Fruit fly (Drosophila melanogaster): ENCODE results near the gene Kap-alpha3.

Kap-alpha3 gene

DNA sequence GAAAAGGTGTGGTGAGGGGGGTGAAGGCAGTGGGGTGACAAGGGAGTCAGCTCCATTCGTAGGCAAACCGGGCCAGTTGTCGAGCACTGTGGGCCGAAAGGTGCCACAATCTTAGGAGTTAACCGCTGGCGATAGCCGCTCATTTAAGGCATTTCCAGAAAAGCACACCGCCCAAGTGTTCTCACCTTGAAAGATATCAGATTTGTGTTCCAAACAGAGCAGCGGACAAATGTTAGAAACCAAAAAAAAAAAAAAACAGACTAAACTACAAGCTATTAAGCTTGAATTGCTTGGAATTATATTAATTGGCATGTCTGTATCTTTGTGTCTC, 16.7 kb upstream of the Kap-alpha3 start (continued):
- TF ChIP-seq CG7368 (GFP tag; optimal IDR thresholded peaks at IDR 0.05) (no peak), CG32006 (GFP tag; optimal IDR thresholded peaks at IDR 0.05) (peak; percentile 82), CG9139 (GFP tag; optimal IDR thresholded peaks at IDR 0.05) (no peak), CG6792 (GFP tag; optimal IDR thresholded peaks at IDR 0.05) (peak; percentile 27), esn (GFP tag; optimal IDR thresholded peaks at IDR 0.05) (no peak), fd85E (GFP tag; optimal IDR thresholded peaks at IDR 0.05) (no peak), Ets21C (GFP tag; optimal IDR thresholded peaks at IDR 0.05) (no peak)

DNA sequence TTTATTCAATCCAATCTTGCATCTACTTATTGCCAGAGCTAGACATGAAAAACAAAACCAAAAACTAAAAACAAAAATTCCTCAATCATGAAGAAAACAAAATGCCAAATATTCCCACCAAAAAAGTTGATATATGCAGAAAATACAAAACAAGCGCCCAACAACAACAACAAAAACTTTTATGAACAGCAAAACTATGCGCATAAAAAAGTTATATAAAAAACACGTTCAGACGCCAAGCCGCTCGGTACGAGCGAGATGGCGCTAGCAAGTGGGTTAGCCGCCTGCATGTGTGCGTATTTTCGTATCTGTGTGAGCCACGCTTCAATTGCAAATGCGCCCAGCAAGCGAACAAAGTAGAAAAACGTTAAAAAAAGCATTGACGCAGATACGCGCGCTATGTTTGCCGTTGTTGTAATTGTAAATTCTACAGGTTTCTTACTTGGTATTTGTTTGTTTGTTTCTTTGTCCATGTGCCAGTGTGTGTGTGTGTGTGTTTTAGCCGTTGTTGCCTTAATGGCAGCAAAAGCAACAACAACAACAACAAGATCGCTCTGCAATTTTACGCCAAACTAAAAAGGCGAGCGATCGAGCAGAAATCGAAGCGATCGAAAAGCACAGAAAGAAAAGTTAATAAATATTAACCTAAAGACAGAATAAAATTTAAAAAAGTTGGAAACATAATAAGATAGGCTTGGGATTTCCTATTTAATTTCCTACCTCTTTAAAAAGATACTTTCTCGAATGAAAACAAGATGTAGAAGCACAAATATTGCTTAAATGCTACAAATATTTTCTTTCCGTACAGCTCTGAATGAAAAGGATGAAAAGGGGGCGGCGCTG, 16.1 kb upstream of the Kap-alpha3 start:
- peak; percentile 65 for TF ChIP-seq fd59A (GFP tag; optimal IDR thresholded peaks at IDR 0.05)
- peak; percentile 85 for TF ChIP-seq CG8119 (GFP tag; IDR thresholded peaks at IDR 0.05)
- TF ChIP-seq dsx (GFP tag; optimal IDR thresholded peaks at IDR 0.05; ENCODE audit: poor library complexity, severe bottlenecking): peak; percentile 82
- no peak for TF ChIP-seq Sox102F (GFP tag; optimal IDR thresholded peaks at IDR 0.05)
- no peak for TF ChIP-seq Ets21C (GFP tag; optimal IDR thresholded peaks at IDR 0.05)
- peak; percentile 69 for TF ChIP-seq achi (GFP tag; optimal IDR thresholded peaks at IDR 0.05)
- TF ChIP-seq CG34406 (GFP tag; optimal IDR thresholded peaks at IDR 0.05): peak; percentile 37
- TF ChIP-seq CG11902 (GFP tag; optimal IDR thresholded peaks at IDR 0.05): no peak
- TF ChIP-seq CG1621 (tag; optimal IDR thresholded peaks at IDR 0.05): peak; percentile 40
- no peak for TF ChIP-seq Blimp-1 (GFP tag; optimal IDR thresholded peaks at IDR 0.05)
- peak; percentile 4 for TF ChIP-seq topi (GFP tag; optimal IDR thresholded peaks at IDR 0.05)
- no peak for TF ChIP-seq CG31627 (GFP tag; optimal IDR thresholded peaks at IDR 0.05)
- TF ChIP-seq Eip75B (GFP tag; optimal IDR thresholded peaks at IDR 0.05): peak; percentile 68
- no peak for TF ChIP-seq CG4318 (GFP tag; optimal IDR thresholded peaks at IDR 0.05)
- no peak for TF ChIP-seq cyc (GFP tag; optimal IDR thresholded peaks at IDR 0.05)
- TF ChIP-seq Lpt (GFP tag; optimal IDR thresholded peaks at IDR 0.05): peak; percentile 60
- peak; percentile 45 for TF ChIP-seq acj6 (GFP tag; optimal IDR thresholded peaks at IDR 0.05)
- no peak for TF ChIP-seq dac (GFP tag; optimal IDR thresholded peaks at IDR 0.05)
- TF ChIP-seq CG6276 (GFP tag; optimal IDR thresholded peaks at IDR 0.05): peak; percentile 45
- TF ChIP-seq CG16779 (tag; optimal IDR thresholded peaks at IDR 0.05): peak; percentile 48
- peak; percentile 57 for TF ChIP-seq CG7368 (GFP tag; optimal IDR thresholded peaks at IDR 0.05)
- TF ChIP-seq CG6854 (GFP tag; optimal IDR thresholded peaks at IDR 0.05): no peak
- peak; percentile 9 for TF ChIP-seq esn (GFP tag; optimal IDR thresholded peaks at IDR 0.05)
- peak; percentile 80 for TF ChIP-seq CG10631 (GFP tag; optimal IDR thresholded peaks at IDR 0.05)
- TF ChIP-seq Gug (GFP tag; IDR thresholded peaks at IDR 0.05): peak; percentile 70
- TF ChIP-seq CG3032 (tag; optimal IDR thresholded peaks at IDR 0.05): peak; percentile 90
- TF ChIP-seq CG6163 (GFP tag; IDR thresholded peaks at IDR 0.05): peak; percentile 92
- TF ChIP-seq CG32006 (GFP tag; optimal IDR thresholded peaks at IDR 0.05): peak; percentile 79
- no peak for TF ChIP-seq lz (GFP tag; optimal IDR thresholded peaks at IDR 0.05)
- TF ChIP-seq ss (GFP tag; optimal IDR thresholded peaks at IDR 0.05): peak; percentile 48 to 69
- peak; percentile 42 for TF ChIP-seq CG11762 (GFP tag; optimal IDR thresholded peaks at IDR 0.05; ENCODE audit: insufficient read depth)
- no peak for TF ChIP-seq Smox (GFP tag; optimal IDR thresholded peaks at IDR 0.05)
- peak; percentile 11 for TF ChIP-seq CG8319 (GFP tag; optimal IDR thresholded peaks at IDR 0.05)
- TF ChIP-seq net (GFP tag; optimal IDR thresholded peaks at IDR 0.05): peak; percentile 78
- peak; percentile 90 for TF ChIP-seq CG15336 (GFP tag; IDR thresholded peaks at IDR 0.05)
- TF ChIP-seq CG11294 (GFP tag; IDR thresholded peaks at IDR 0.05): peak; percentile 38; the same call in 1 of the 2 replicates
- peak; percentile 38 to 78 for TF ChIP-seq salr (GFP tag; optimal IDR thresholded peaks at IDR 0.05)
- peak; percentile 51 for TF ChIP-seq CG8632 (GFP tag; optimal IDR thresholded peaks at IDR 0.05)
- TF ChIP-seq CG10669 (GFP tag; optimal IDR thresholded peaks at IDR 0.05): peak; percentile 79
- no peak for TF ChIP-seq Sox15 (GFP tag; optimal IDR thresholded peaks at IDR 0.05)
- TF ChIP-seq Ets96B (tag; optimal IDR thresholded peaks at IDR 0.05): peak; percentile 88
- TF ChIP-seq spab (GFP tag; optimal IDR thresholded peaks at IDR 0.05): peak; percentile 66
- TF ChIP-seq pdm3 (GFP tag; optimal IDR thresholded peaks at IDR 0.05): peak; percentile 66
- TF ChIP-seq fkh (GFP tag; optimal IDR thresholded peaks at IDR 0.05): peak; percentile 39
- peak; percentile 48 for TF ChIP-seq CG6792 (GFP tag; optimal IDR thresholded peaks at IDR 0.05)
